ENCODE assay signal across 2 fruit fly cellular contexts in the genomic region with DNA sequence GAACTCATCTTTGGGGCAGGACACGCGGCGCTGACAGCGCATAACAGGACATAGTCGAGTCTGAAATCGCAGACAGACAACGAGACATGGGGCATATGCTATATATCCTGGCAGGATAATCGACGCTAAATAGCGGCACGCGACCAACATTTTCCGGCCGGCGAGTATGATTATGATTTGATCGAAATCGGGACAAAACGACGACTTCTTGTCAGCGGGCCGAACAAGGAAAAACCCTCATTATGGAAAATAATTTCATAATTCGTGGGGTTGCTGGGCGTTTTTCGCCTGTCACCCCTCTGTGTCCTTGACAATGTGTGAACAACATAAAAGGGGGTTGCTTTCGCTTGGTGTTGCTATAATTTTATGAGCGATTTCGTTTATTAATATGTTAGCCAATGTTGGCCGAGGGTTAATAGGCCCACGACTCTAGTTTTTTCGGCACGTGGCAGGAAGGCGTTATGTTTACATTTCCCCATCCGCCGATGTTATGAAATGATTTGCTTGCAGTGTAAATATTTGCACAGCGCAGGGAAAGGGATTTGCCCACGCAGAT.
TF ChIP-seq lines count a peak whose summit lies in the region.

No protein-coding gene starts in this region.

- no peak for TF ChIP-seq CTCF in whole organism, embryonic (GFP tag; optimal IDR thresholded peaks at IDR 0.05; lab: Kevin White, UChicago)

TF ChIP-seq in whole organism, embryonic, 481 proteins besides CTCF, POLR2A, EP300 and RAD21 (continues in another document):
- TF ChIP-seq Xrp1 (GFP tag; IDR thresholded peaks at IDR 0.05; lab: Robert Waterston, UW) (no peak), Hmr (GFP tag; optimal IDR thresholded peaks at IDR 0.05; lab: Kevin White, UChicago) (no peak), D19A (tag; optimal IDR thresholded peaks at IDR 0.05; lab: Kevin White, UChicago) (no peak), Hey (tag; optimal IDR thresholded peaks at IDR 0.05; lab: Kevin White, UChicago) (peak; percentile 94), NK7.1 (GFP tag; optimal IDR thresholded peaks at IDR 0.05; lab: Kevin White, UChicago) (no peak), gro (GFP tag; optimal IDR thresholded peaks at IDR 0.05; lab: Kevin White, UChicago) (no peak), cad (GFP tag; optimal IDR thresholded peaks at IDR 0.05; lab: Kevin White, UChicago) (no peak), Sox102F (GFP tag; optimal IDR thresholded peaks at IDR 0.05; lab: Kevin White, UChicago) (no peak), CG16779 (GFP tag; IDR thresholded peaks at IDR 0.05; lab: Robert Waterston, UW) (no peak), Sry-δ (GFP tag; optimal IDR thresholded peaks at IDR 0.05; lab: Kevin White, UChicago) (no peak), CG18764 (GFP tag; optimal IDR thresholded peaks at IDR 0.05; lab: Kevin White, UChicago) (no peak), CG10543 (GFP tag; optimal IDR thresholded peaks at IDR 0.05; lab: Kevin White, UChicago) (no peak), abd-A (tag; optimal IDR thresholded peaks at IDR 0.05; lab: Kevin White, UChicago) (peak; percentile 60), gfzf (GFP tag; optimal IDR thresholded peaks at IDR 0.05; lab: Kevin White, UChicago) (no peak), crp (GFP tag; optimal IDR thresholded peaks at IDR 0.05; lab: Kevin White, UChicago) (no peak), CG5245 (GFP tag; optimal IDR thresholded peaks at IDR 0.05; lab: Kevin White, UChicago) (no peak), CG16815 (GFP tag; optimal IDR thresholded peaks at IDR 0.05; lab: Kevin White, UChicago) (no peak), Taf1 (GFP tag; IDR thresholded peaks at IDR 0.05; lab: Robert Waterston, UW) (no peak), CG6254 (GFP tag; optimal IDR thresholded peaks at IDR 0.05; lab: Kevin White, UChicago) (no peak), CG33557 (GFP tag; optimal IDR thresholded peaks at IDR 0.05; lab: Kevin White, UChicago) (no peak), B-H2 (GFP tag; optimal IDR thresholded peaks at IDR 0.05; lab: Kevin White, UChicago) (no peak), nerfin-1 (tag; optimal IDR thresholded peaks at IDR 0.05; lab: Kevin White, UChicago) (peak; percentile 43), fd64A (GFP tag; optimal IDR thresholded peaks at IDR 0.05; lab: Kevin White, UChicago) (no peak), Myb (GFP tag; optimal IDR thresholded peaks at IDR 0.05; lab: Kevin White, UChicago) (no peak), ro (GFP tag; IDR thresholded peaks at IDR 0.05; lab: Robert Waterston, UW) (no peak), GATAe (GFP tag; conservative IDR thresholded peaks at IDR 0.05; lab: Robert Waterston, UW) (no peak), CG18476 (GFP tag; optimal IDR thresholded peaks at IDR 0.05; lab: Kevin White, UChicago) (no peak), HLH54F (GFP tag; optimal IDR thresholded peaks at IDR 0.05; lab: Kevin White, UChicago) (no peak), kay (GFP tag; optimal IDR thresholded peaks at IDR 0.05; lab: Kevin White, UChicago) (no peak), cwo (GFP tag; optimal IDR thresholded peaks at IDR 0.05; lab: Kevin White, UChicago) (no peak), kah (GFP tag; optimal IDR thresholded peaks at IDR 0.05; lab: Kevin White, UChicago) (no peak), ato (GFP tag; IDR thresholded peaks at IDR 0.05; lab: Robert Waterston, UW; ENCODE audit: partially characterized antibody) (no peak), H2.0 (GFP tag; IDR thresholded peaks at IDR 0.05; lab: Robert Waterston, UW) (no peak), pros (GFP tag; optimal IDR thresholded peaks at IDR 0.05; lab: Kevin White, UChicago) (peak; percentile 60), CG2116 (GFP tag; optimal IDR thresholded peaks at IDR 0.05; lab: Kevin White, UChicago) (no peak), CG13296 (GFP tag; optimal IDR thresholded peaks at IDR 0.05; lab: Kevin White, UChicago) (no peak), CG31365 (tag; optimal IDR thresholded peaks at IDR 0.05; lab: Kevin White, UChicago) (no peak), CG7987 (GFP tag; optimal IDR thresholded peaks at IDR 0.05; lab: Kevin White, UChicago) (no peak), pan (optimal IDR thresholded peaks at IDR 0.05; lab: Kevin White, UChicago) (no peak), pan (GFP tag; optimal IDR thresholded peaks at IDR 0.05 in 1 of 2, IDR thresholded peaks at IDR 0.05 in 1 of 2) (no peak), grn (GFP tag; optimal IDR thresholded peaks at IDR 0.05; lab: Kevin White, UChicago) (no peak), CG18619 (GFP tag; optimal IDR thresholded peaks at IDR 0.05; lab: Kevin White, UChicago) (no peak), MESR4 (GFP tag; optimal IDR thresholded peaks at IDR 0.05; lab: Kevin White, UChicago) (no peak), psq (GFP tag; optimal IDR thresholded peaks at IDR 0.05; lab: Kevin White, UChicago) (no peak), Atf6 (GFP tag; IDR thresholded peaks at IDR 0.05; lab: Robert Waterston, UW) (no peak)

TF ChIP-seq in whole organism, prepupa, 60 proteins besides CTCF, POLR2A, EP300 and RAD21:
- no peak for TF ChIP-seq Ets21C (GFP tag; optimal IDR thresholded peaks at IDR 0.05; lab: Kevin White, UChicago)
- TF ChIP-seq fkh (GFP tag; optimal IDR thresholded peaks at IDR 0.05; lab: Kevin White, UChicago) = peak; percentile 39
